Fruit fly (Drosophila melanogaster): Measurements from ENCODE around the gene CG12605.

CG12605 gene

DNA sequence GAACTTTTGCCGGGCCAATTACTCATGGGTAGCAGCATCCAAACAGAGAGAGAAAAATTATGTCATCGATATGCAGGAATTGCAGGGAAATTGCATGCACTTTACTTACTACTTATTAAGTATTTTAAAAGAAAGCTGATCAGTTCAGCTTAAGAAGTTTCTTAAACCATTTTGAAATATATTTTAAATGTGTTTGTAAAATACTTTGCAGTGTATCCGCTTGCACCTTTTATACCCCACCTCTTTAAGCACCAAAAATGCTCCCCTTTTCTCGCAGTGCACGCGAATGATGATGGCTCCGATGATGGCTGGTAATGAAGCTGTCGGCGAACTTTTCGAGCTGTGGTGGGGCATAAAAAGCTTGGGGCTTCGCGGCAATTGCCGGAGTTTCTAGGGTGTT lies 12.1 kb downstream of the CG12605 start, which contains the start of gene CG14984 (continued):
- TF ChIP-seq btn (GFP tag; optimal IDR thresholded peaks at IDR 0.05) (no peak), caup (GFP tag; optimal IDR thresholded peaks at IDR 0.05; ENCODE audit: severe bottlenecking) (peak; percentile 57), nom (GFP tag; optimal IDR thresholded peaks at IDR 0.05) (peak; percentile 71), insv (GFP tag; optimal IDR thresholded peaks at IDR 0.05) (no peak), ash1 (GFP tag; optimal IDR thresholded peaks at IDR 0.05) (no peak), CG17186 (GFP tag; optimal IDR thresholded peaks at IDR 0.05) (no peak), CG4282 (GFP tag; optimal IDR thresholded peaks at IDR 0.05) (no peak), zf30C (GFP tag; optimal IDR thresholded peaks at IDR 0.05) (no peak), tap (tag; optimal IDR thresholded peaks at IDR 0.05) (no peak), Vsx1 (GFP tag; optimal IDR thresholded peaks at IDR 0.05) (no peak), ftz-f1 (GFP tag; optimal IDR thresholded peaks at IDR 0.05) (no peak), crc (GFP tag; optimal IDR thresholded peaks at IDR 0.05) (no peak), CG8281 (tag; optimal IDR thresholded peaks at IDR 0.05) (no peak), CrebB (tag; optimal IDR thresholded peaks at IDR 0.05) (no peak), CG2199 (GFP tag; IDR thresholded peaks at IDR 0.05) (no peak), al (GFP tag; IDR thresholded peaks at IDR 0.05) (peak; percentile 82), slbo (GFP tag; IDR thresholded peaks at IDR 0.05) (peak; percentile 77), stc (GFP tag; IDR thresholded peaks at IDR 0.05) (no peak), CG8924 (tag; optimal IDR thresholded peaks at IDR 0.05) (no peak), CG10979 (tag; optimal IDR thresholded peaks at IDR 0.05) (no peak), CG9876 (GFP tag; optimal IDR thresholded peaks at IDR 0.05) (no peak), Med (GFP tag) (peak; percentile 86), MTF-1 (GFP tag; optimal IDR thresholded peaks at IDR 0.05; ENCODE audit: borderline replicate concordance) (no peak), sd (tag; optimal IDR thresholded peaks at IDR 0.05) (no peak), Oli (tag; optimal IDR thresholded peaks at IDR 0.05) (no peak), pfk (GFP tag; optimal IDR thresholded peaks at IDR 0.05) (no peak), sisA (GFP tag; IDR thresholded peaks at IDR 0.05) (no peak), CG12391 (tag; optimal IDR thresholded peaks at IDR 0.05) (no peak), CG10959 (GFP tag; IDR thresholded peaks at IDR 0.05) (no peak), Doc3 (GFP tag; IDR thresholded peaks at IDR 0.05; ENCODE audit: partially characterized antibody) (no peak), tin (GFP tag; optimal IDR thresholded peaks at IDR 0.05) (peak; percentile 33), Max (GFP tag; optimal IDR thresholded peaks at IDR 0.05) (peak; percentile 39), CG12219 (GFP tag; optimal IDR thresholded peaks at IDR 0.05) (no peak), bbx (GFP tag; IDR thresholded peaks at IDR 0.05; ENCODE audit: partially characterized antibody) (no peak), dm (GFP tag; optimal IDR thresholded peaks at IDR 0.05) (no peak), Poxn (GFP tag; IDR thresholded peaks at IDR 0.05) (no peak), CG13624 (GFP tag; optimal IDR thresholded peaks at IDR 0.05) (peak; percentile 14), Hand (GFP tag; optimal IDR thresholded peaks at IDR 0.05) (no peak), corto (GFP tag; optimal IDR thresholded peaks at IDR 0.05) (no peak), Xbp1 (GFP tag; optimal IDR thresholded peaks at IDR 0.05) (peak; percentile 20), dimm (GFP tag; IDR thresholded peaks at IDR 0.05) (no peak), CG18476 (GFP tag; optimal IDR thresholded peaks at IDR 0.05) (peak; percentile 29), CG2116 (GFP tag; optimal IDR thresholded peaks at IDR 0.05) (no peak), da (GFP tag; optimal IDR thresholded peaks at IDR 0.05) (no peak), gfzf (GFP tag; optimal IDR thresholded peaks at IDR 0.05) (no peak), grn (GFP tag; optimal IDR thresholded peaks at IDR 0.05) (no peak), gro (GFP tag; optimal IDR thresholded peaks at IDR 0.05) (peak; percentile 74), Optix (GFP tag; IDR thresholded peaks at IDR 0.05) (no peak), Trl (optimal IDR thresholded peaks at IDR 0.05) (no peak), Trl (GFP tag; optimal IDR thresholded peaks at IDR 0.05) (no peak), Hmr (GFP tag; optimal IDR thresholded peaks at IDR 0.05) (peak; percentile 20), Sin3A (optimal IDR thresholded peaks at IDR 0.05) (no peak)
